Fruit fly (Drosophila melanogaster): ENCODE results near the gene CG10680.

Gene CG10680

dm6 chr2L:19944309-19945172 lies 19.4 kb upstream of the CG10680 start:
- TF ChIP-seq CG8478 (optimal IDR thresholded peaks at IDR 0.05) (no peak), EcR (GFP tag; optimal IDR thresholded peaks at IDR 0.05) (peak in 1 of 2 experiments; percentile 54)

- no peak for TF ChIP-seq Dll (optimal IDR thresholded peaks at IDR 0.05)
- TF ChIP-seq CG8478 (optimal IDR thresholded peaks at IDR 0.05), result no peak
- TF ChIP-seq pan (optimal IDR thresholded peaks at IDR 0.05), result no peak
Observed at dm6 chr2L:19947992-19948524, 15.9 kb upstream of the CG10680 start.

dm6 chr2L:19949600-19949999 lies 14.3 kb upstream of the CG10680 start:
- TF ChIP-seq psq (optimal IDR thresholded peaks at IDR 0.05) (no peak), usp (GFP tag; optimal IDR thresholded peaks at IDR 0.05) (no peak), EcR (GFP tag; optimal IDR thresholded peaks at IDR 0.05) (no peak), pan (optimal IDR thresholded peaks at IDR 0.05) (no peak), Dll (optimal IDR thresholded peaks at IDR 0.05) (no peak), CG8478 (optimal IDR thresholded peaks at IDR 0.05) (no peak)

- TF ChIP-seq usp (GFP tag; optimal IDR thresholded peaks at IDR 0.05) (no peak), EcR (GFP tag; optimal IDR thresholded peaks at IDR 0.05) (no peak), psq (optimal IDR thresholded peaks at IDR 0.05) (no peak), pan (optimal IDR thresholded peaks at IDR 0.05) (no peak), Dll (optimal IDR thresholded peaks at IDR 0.05) (no peak), CG8478 (optimal IDR thresholded peaks at IDR 0.05) (no peak)
Observed at dm6 chr2L:19951543-19952163, 12.3 kb upstream of the CG10680 start.

- no peak for TF ChIP-seq pan (optimal IDR thresholded peaks at IDR 0.05)
- no peak for TF ChIP-seq CG8478 (optimal IDR thresholded peaks at IDR 0.05)
- TF ChIP-seq Dll (optimal IDR thresholded peaks at IDR 0.05), result no peak
- TF ChIP-seq EcR (GFP tag; optimal IDR thresholded peaks at IDR 0.05), result no peak
- no peak for TF ChIP-seq psq (optimal IDR thresholded peaks at IDR 0.05)
- no peak for TF ChIP-seq usp (GFP tag; optimal IDR thresholded peaks at IDR 0.05)
Observed at dm6 chr2L:19952221-19952620, 11.7 kb upstream of the CG10680 start.

dm6 chr2L:19958520-19959161 lies 5.3 kb upstream of the CG10680 start, which contains the start of gene COX4:
Gene COX4 (plus strand): TSS chr2L:19958713.
- TF ChIP-seq psq (optimal IDR thresholded peaks at IDR 0.05), result no peak
- no peak for TF ChIP-seq EcR (GFP tag; optimal IDR thresholded peaks at IDR 0.05)
- no peak for TF ChIP-seq pan (optimal IDR thresholded peaks at IDR 0.05)
- TF ChIP-seq Dll (optimal IDR thresholded peaks at IDR 0.05), result no peak

dm6 chr2L:19960930-19961329 lies 3.0 kb upstream of the CG10680 start, which contains the start of gene CG34051:
Gene CG34051 (minus strand): TSS chr2L:19961030.
- TF ChIP-seq Dll (optimal IDR thresholded peaks at IDR 0.05) (no peak), psq (optimal IDR thresholded peaks at IDR 0.05) (no peak), pan (optimal IDR thresholded peaks at IDR 0.05) (no peak), usp (GFP tag; optimal IDR thresholded peaks at IDR 0.05) (no peak), CG8478 (optimal IDR thresholded peaks at IDR 0.05) (no peak), EcR (GFP tag; optimal IDR thresholded peaks at IDR 0.05) (no peak)

dm6 chr2L:19961585-19961984 lies 2.4 kb upstream of the CG10680 start, which contains the start of gene CG42866:
Gene CG42866 (minus strand): TSS chr2L:19961685.
- TF ChIP-seq pan (optimal IDR thresholded peaks at IDR 0.05), result no peak
- TF ChIP-seq Dll (optimal IDR thresholded peaks at IDR 0.05), result no peak
- no peak for TF ChIP-seq CG8478 (optimal IDR thresholded peaks at IDR 0.05)
- TF ChIP-seq usp (GFP tag; optimal IDR thresholded peaks at IDR 0.05), result no peak
- TF ChIP-seq psq (optimal IDR thresholded peaks at IDR 0.05), result no peak
- TF ChIP-seq EcR (GFP tag; optimal IDR thresholded peaks at IDR 0.05), result no peak

- TF ChIP-seq CG8478 (optimal IDR thresholded peaks at IDR 0.05) (no peak), pan (optimal IDR thresholded peaks at IDR 0.05) (no peak), Dll (optimal IDR thresholded peaks at IDR 0.05) (no peak), psq (optimal IDR thresholded peaks at IDR 0.05) (no peak), EcR (GFP tag; optimal IDR thresholded peaks at IDR 0.05) (no peak), usp (GFP tag; optimal IDR thresholded peaks at IDR 0.05) (no peak)
Observed at dm6 chr2L:19962252-19962729, 1.6 kb upstream of the CG10680 start, which contains the start of the genes CG13965 and CG16772. Gene CG13965 (minus strand): TSS chr2L:19962352. Gene CG16772 (plus strand): TSS chr2L:19962679.

dm6 chr2L:19966410-19966809 lies 2.5 kb downstream of the CG10680 start, which contains the start of gene OS9:
Gene OS9 (minus strand): TSS chr2L:19966510.
- TF ChIP-seq usp (GFP tag; optimal IDR thresholded peaks at IDR 0.05) (no peak), psq (optimal IDR thresholded peaks at IDR 0.05) (no peak), CG8478 (optimal IDR thresholded peaks at IDR 0.05) (no peak), EcR (GFP tag; optimal IDR thresholded peaks at IDR 0.05) (no peak), Dll (optimal IDR thresholded peaks at IDR 0.05) (no peak), pan (optimal IDR thresholded peaks at IDR 0.05) (no peak)

dm6 chr2L:19967390-19967789 lies 3.5 kb downstream of the CG10680 start, which contains the start of gene Hf:
Gene Hf (minus strand): TSS chr2L:19967685.
- TF ChIP-seq CG8478 (optimal IDR thresholded peaks at IDR 0.05) (no peak), EcR (GFP tag; optimal IDR thresholded peaks at IDR 0.05) (no peak), pan (optimal IDR thresholded peaks at IDR 0.05) (no peak), Dll (optimal IDR thresholded peaks at IDR 0.05) (no peak), usp (GFP tag; optimal IDR thresholded peaks at IDR 0.05) (no peak), psq (optimal IDR thresholded peaks at IDR 0.05) (no peak)
